Worm (Caenorhabditis elegans): ENCODE results near the gene Y32B12B.8.

- TF ChIP-seq ztf-23 (GFP tag; IDR thresholded peaks at IDR 0.05) (no peak), tab-1 (GFP tag; IDR thresholded peaks at IDR 0.05) (no peak), klf-2 (GFP tag; conservative IDR thresholded peaks at IDR 0.05) (no peak), med-1 (GFP tag; optimal IDR thresholded peaks at IDR 0.05; ENCODE audit: insufficient read depth) (no peak), cog-1 (tag; optimal IDR thresholded peaks at IDR 0.05) (no peak), T22C8.4 (GFP tag; IDR thresholded peaks at IDR 0.05) (no peak), flt-1 (GFP tag; IDR thresholded peaks at IDR 0.05) (no peak), ref-1 (GFP tag; conservative IDR thresholded peaks at IDR 0.05) (no peak)
These were observed 47.1 kb upstream of the Y32B12B.8 start, which contains the start of gene sqst-4 for ce11 chrV:16488172-16488571.

Measured in whole organism, midembryonic.